Fruit fly (Drosophila melanogaster) whole organism, embryonic: ENCODE data around the gene CG11560.

ENCODE experiments used
- Antp ChIP-seq: fragments of 200-800 bp; sonication (Bioruptor generic); optimal IDR thresholded peaks from 3 replicates; lab custom pipeline; 2016; ENCODE audit warnings: missing biosample characterization, missing genetic modification characterization
- Bdp1 ChIP-seq: fragments of 200-800 bp; sonication (Bioruptor generic); optimal IDR thresholded peaks from 3 replicates; lab custom pipeline; 2016; ENCODE audit warnings: missing biosample characterization, missing genetic modification characterization
- Bgb ChIP-seq: fragments of 200-800 bp; sonication (Bioruptor generic); IDR thresholded peaks from 2 replicates; pipeline ENCODE4 v1.3.6; 2022; ENCODE audit warnings: missing biosample characterization, missing genetic modification characterization; ENCODE audit not compliant: partially characterized antibody
- Blimp-1 ChIP-seq: fragments of 200-800 bp; sonication (Bioruptor generic); optimal IDR thresholded peaks from 3 replicates; lab custom pipeline; 2018; ENCODE audit warnings: missing biosample characterization, missing genetic modification characterization, mild to moderate bottlenecking, moderate library complexity, missing genetic modification reagents
- CG10321 ChIP-seq: fragments of 200-800 bp; sonication (Bioruptor generic); IDR thresholded peaks from 2 replicates; pipeline ENCODE4 v1.3.6; 2022; ENCODE audit warnings: missing biosample characterization, missing genetic modification characterization
- CG11695 ChIP-seq: fragments of 200-800 bp; sonication (Bioruptor generic); IDR thresholded peaks from 3 replicates; pipeline ENCODE4 v1.3.6; 2022; ENCODE audit warnings: missing biosample characterization, missing genetic modification characterization
- CG12219 ChIP-seq: fragments of 200-800 bp; sonication (Bioruptor generic); optimal IDR thresholded peaks from 3 replicates; lab custom pipeline; 2018; ENCODE audit warnings: missing biosample characterization, mild to moderate bottlenecking, missing genetic modification characterization
- CG12299 ChIP-seq: fragments of 200-800 bp; sonication (Bioruptor generic); optimal IDR thresholded peaks from 2 replicates; lab custom pipeline; 2018; ENCODE audit warnings: missing biosample characterization, mild to moderate bottlenecking, missing genetic modification characterization
- CG16815 ChIP-seq: fragments of 200-800 bp; sonication (Bioruptor generic); optimal IDR thresholded peaks from 3 replicates; lab custom pipeline; 2017; ENCODE audit warnings: missing biosample characterization, mild to moderate bottlenecking, missing genetic modification characterization
- CG31388 ChIP-seq: fragments of 200-800 bp; sonication (Bioruptor generic); optimal IDR thresholded peaks from 2 replicates; lab custom pipeline; 2016; ENCODE audit warnings: missing biosample characterization, missing genetic modification characterization
- CG3281 ChIP-seq: fragments of 200-800 bp; sonication (Bioruptor generic); optimal IDR thresholded peaks from 3 replicates; lab custom pipeline; 2017; ENCODE audit warnings: missing biosample characterization, mild to moderate bottlenecking, missing genetic modification characterization
- CG3838 ChIP-seq: fragments of 200-800 bp; sonication (Bioruptor generic); optimal IDR thresholded peaks from 3 replicates; lab custom pipeline; 2016; ENCODE audit warnings: missing biosample characterization, missing genetic modification characterization
- CG5245 ChIP-seq: fragments of 200-800 bp; sonication (Bioruptor generic); optimal IDR thresholded peaks from 3 replicates; lab custom pipeline; 2016; ENCODE audit warnings: missing biosample characterization, missing genetic modification characterization
- CG6254 ChIP-seq: fragments of 200-800 bp; sonication (Bioruptor generic); optimal IDR thresholded peaks from 3 replicates; lab custom pipeline; 2017; ENCODE audit warnings: mild to moderate bottlenecking, missing biosample characterization, missing genetic modification reagents, missing genetic modification characterization
- CG6683 ChIP-seq: fragments of 200-800 bp; sonication (Bioruptor generic); optimal IDR thresholded peaks from 2 replicates; lab custom pipeline; 2017; ENCODE audit warnings: missing biosample characterization, mild to moderate bottlenecking, missing genetic modification characterization, missing genetic modification reagents
- CG6791 ChIP-seq: fragments of 200-800 bp; sonication (Bioruptor generic); IDR thresholded peaks from 3 replicates; pipeline ENCODE4 v1.3.6; 2022; ENCODE audit warnings: missing biosample characterization, missing genetic modification characterization; ENCODE audit not compliant: partially characterized antibody
- CG8089 ChIP-seq: fragments of 200-800 bp; sonication (Bioruptor generic); optimal IDR thresholded peaks from 3 replicates; lab custom pipeline; 2016; ENCODE audit warnings: missing biosample characterization, missing genetic modification characterization
- CTCF ChIP-seq: fragments of 200-800 bp; sonication (Bioruptor generic); optimal IDR thresholded peaks from 2 replicates; lab custom pipeline; 2017; ENCODE audit warnings: missing biosample characterization, mild to moderate bottlenecking, missing genetic modification characterization, moderate library complexity
- Dek ChIP-seq: fragments of 200-800 bp; sonication (Bioruptor generic); optimal IDR thresholded peaks from 3 replicates; lab custom pipeline; 2019; ENCODE audit warnings: missing biosample characterization, mild to moderate bottlenecking, missing genetic modification characterization, moderate library complexity
- Dref ChIP-seq: fragments of 200-800 bp; sonication (Bioruptor generic); IDR thresholded peaks from 2 replicates; pipeline ENCODE4 v1.3.6; 2022; ENCODE audit warnings: missing biosample characterization, missing genetic modification characterization
- E2f2 ChIP-seq: fragments of 200-800 bp; sonication (Bioruptor generic); IDR thresholded peaks from 2 replicates; pipeline ENCODE4 v1.3.6; 2022; ENCODE audit warnings: missing biosample characterization, missing genetic modification characterization
- HLH3B ChIP-seq: fragments of 200-800 bp; sonication (Bioruptor generic); IDR thresholded peaks from 2 replicates; pipeline ENCODE4 v1.3.6; 2022; ENCODE audit warnings: missing biosample characterization, missing genetic modification characterization
- Hmr ChIP-seq: fragments of 200-800 bp; sonication (Bioruptor generic); optimal IDR thresholded peaks from 3 replicates; lab custom pipeline; 2017; ENCODE audit warnings: mild to moderate bottlenecking, missing biosample characterization, missing genetic modification reagents, missing genetic modification characterization
- Mes4 ChIP-seq: fragments of 200-800 bp; sonication (Bioruptor generic); optimal IDR thresholded peaks from 2 replicates; lab custom pipeline; 2016; ENCODE audit warnings: missing biosample characterization, missing genetic modification characterization
- Mrtf ChIP-seq: fragments of 200-800 bp; sonication (Bioruptor generic); IDR thresholded peaks from 3 replicates; pipeline ENCODE4 v1.3.6; 2022; ENCODE audit warnings: missing biosample characterization, missing genetic modification characterization
- Nf-YB ChIP-seq: fragments of 200-800 bp; sonication (Bioruptor generic); optimal IDR thresholded peaks from 3 replicates; lab custom pipeline; 2019; ENCODE audit warnings: missing biosample characterization, mild to moderate bottlenecking, missing genetic modification characterization, moderate library complexity
- Ssrp ChIP-seq: fragments of 200-800 bp; sonication (Bioruptor generic); optimal IDR thresholded peaks from 2 replicates; lab custom pipeline; 2018; ENCODE audit warnings: missing biosample characterization, mild to moderate bottlenecking, missing genetic modification characterization, moderate library complexity
- Xrp1 ChIP-seq: fragments of 200-800 bp; sonication (Bioruptor generic); IDR thresholded peaks from 2 replicates; pipeline ENCODE4 v1.3.6; 2022; ENCODE audit warnings: missing biosample characterization, missing genetic modification characterization
- ab ChIP-seq: fragments of 200-800 bp; sonication (Bioruptor generic); optimal IDR thresholded peaks from 2 replicates; lab custom pipeline; 2016; ENCODE audit warnings: missing biosample characterization, missing genetic modification characterization
- aop ChIP-seq: fragments of 200-800 bp; sonication (Bioruptor generic); IDR thresholded peaks from 2 replicates; pipeline ENCODE4 v1.3.6; 2022; ENCODE audit warnings: missing biosample characterization, missing genetic modification characterization
- ap ChIP-seq: fragments of 200-800 bp; sonication (Bioruptor generic); IDR thresholded peaks from 2 replicates; pipeline ENCODE4 v1.3.6; 2022; ENCODE audit warnings: missing biosample characterization, missing genetic modification characterization
- cato ChIP-seq: fragments of 200-800 bp; sonication (Bioruptor generic); optimal IDR thresholded peaks from 2 replicates; lab custom pipeline; 2016; ENCODE audit warnings: missing biosample characterization, missing genetic modification characterization, borderline replicate concordance
- dan ChIP-seq: fragments of 200-800 bp; sonication (Bioruptor generic); IDR thresholded peaks from 2 replicates; pipeline ENCODE4 v1.3.6; 2022; ENCODE audit warnings: missing biosample characterization, missing genetic modification characterization
- eve ChIP-seq, 2 experiments: fragments of >200 bp; optimal IDR thresholded peaks; 2 replicates each; lab custom pipeline; 2017; ENCODE audit warnings: missing biosample characterization in 2 of 2, missing genetic modification characterization in 2 of 2
- exex ChIP-seq: fragments of 200-800 bp; sonication (Bioruptor generic); optimal IDR thresholded peaks from 4 replicates; lab custom pipeline; 2018; ENCODE audit warnings: missing biosample characterization, mild to moderate bottlenecking, missing genetic modification characterization, moderate library complexity
- ftz-f1 ChIP-seq: fragments of 200-800 bp; sonication (Bioruptor generic); optimal IDR thresholded peaks from 2 replicates; lab custom pipeline; 2016; ENCODE audit warnings: missing biosample characterization, missing genetic modification characterization
- hb ChIP-seq: fragments of 200-800 bp; sonication (Bioruptor generic); IDR thresholded peaks from 3 replicates; pipeline ENCODE4 v1.3.6; 2022; ENCODE audit warnings: missing biosample characterization, missing genetic modification characterization; ENCODE audit not compliant: partially characterized antibody
- ken ChIP-seq: fragments of 200-800 bp; sonication (Bioruptor generic); IDR thresholded peaks from 3 replicates; pipeline ENCODE4 v1.3.6; 2022; ENCODE audit warnings: missing biosample characterization, missing genetic modification characterization
- klu ChIP-seq: fragments of 200-800 bp; sonication (Bioruptor generic); IDR thresholded peaks from 2 replicates; pipeline ENCODE4 v1.3.6; 2022; ENCODE audit warnings: missing biosample characterization, missing genetic modification characterization
- knrl ChIP-seq: fragments of 200-800 bp; sonication (Bioruptor generic); IDR thresholded peaks from 3 replicates; pipeline ENCODE4 v1.3.6; 2022; ENCODE audit warnings: missing biosample characterization, missing genetic modification characterization; ENCODE audit not compliant: partially characterized antibody
- lab ChIP-seq: fragments of 200-800 bp; sonication (Bioruptor generic); optimal IDR thresholded peaks from 3 replicates; lab custom pipeline; 2017; ENCODE audit warnings: missing biosample characterization, missing genetic modification characterization, mild to moderate bottlenecking, moderate library complexity, missing genetic modification reagents
- pan ChIP-seq, 4 experiments: fragments of >200 bp in 3 of 4; fragments of 200-800 bp in 1 of 4; sonication (Bioruptor generic) in 1 of 4; optimal IDR thresholded peaks in 3 of 4; IDR thresholded peaks in 1 of 4; 2 replicates each; pipeline versions ENCODE4 v1.3.6 to Lab custom; 2017 to 2022; ENCODE audit warnings: missing biosample characterization in 2 of 4, missing genetic modification characterization in 2 of 4, mixed read lengths in 1 of 4
- seq ChIP-seq: fragments of 200-800 bp; sonication (Bioruptor generic); IDR thresholded peaks from 2 replicates; pipeline ENCODE4 v1.3.6; 2022; ENCODE audit warnings: missing biosample characterization, missing genetic modification characterization
- shn ChIP-seq: fragments of 200-800 bp; sonication (Bioruptor generic); optimal IDR thresholded peaks from 3 replicates; lab custom pipeline; 2016; ENCODE audit warnings: missing biosample characterization, missing genetic modification characterization
- ssp ChIP-seq: fragments of 200-800 bp; sonication (Bioruptor generic); IDR thresholded peaks from 2 replicates; pipeline ENCODE4 v1.3.6; 2022; ENCODE audit warnings: missing biosample characterization, missing genetic modification characterization
- stwl ChIP-seq: fragments of 200-800 bp; sonication (Bioruptor generic); optimal IDR thresholded peaks from 3 replicates; lab custom pipeline; 2018; ENCODE audit warnings: missing biosample characterization, mild to moderate bottlenecking, missing genetic modification characterization, moderate library complexity
- tio ChIP-seq: fragments of 200-800 bp; sonication (Bioruptor generic); optimal IDR thresholded peaks from 2 replicates; lab custom pipeline; 2017; ENCODE audit warnings: missing biosample characterization, missing genetic modification characterization, inconsistent platforms
- vnd ChIP-seq: fragments of 200-800 bp; sonication (Bioruptor generic); IDR thresholded peaks from 3 replicates; pipeline ENCODE4 v1.3.6; 2022; ENCODE audit warnings: missing biosample characterization, missing genetic modification characterization; ENCODE audit not compliant: partially characterized antibody
- vvl ChIP-seq: fragments of 200-800 bp; sonication (Bioruptor generic); IDR thresholded peaks from 2 replicates; pipeline ENCODE4 v1.3.6; 2022; ENCODE audit warnings: missing biosample characterization, missing genetic modification characterization

Gene CG11560

dm6 chr3L:12096799-12097662 lies 22.8 kb upstream of the CG11560 start (continued):
- TF ChIP-seq CG5245 (no peak), CG12299 (no peak), Mrtf (GFP tag; lab: Robert Waterston, UW) (no peak), ab (GFP tag; lab: Kevin White, UChicago) (no peak), vnd (GFP tag; lab: Robert Waterston, UW) (no peak), Ssrp (tag; lab: Kevin White, UChicago) (no peak), stwl (tag; lab: Kevin White, UChicago) (no peak), CG6791 (no peak), CG31388 (GFP tag; lab: Kevin White, UChicago) (no peak), ken (GFP tag; lab: Robert Waterston, UW) (no peak), Blimp-1 (GFP tag; lab: Kevin White, UChicago) (peak; percentile 25), hb (no peak), ftz-f1 (no peak), Dek (tag; lab: Kevin White, UChicago) (no peak), klu (no peak), knrl (GFP tag; lab: Robert Waterston, UW) (no peak), HLH3B (no peak), Antp (GFP tag; lab: Kevin White, UChicago) (no peak), exex (no peak), dan (GFP tag; lab: Robert Waterston, UW) (no peak), Bgb (GFP tag; lab: Robert Waterston, UW) (no peak), CG6683 (no peak), eve (GFP tag; optimal IDR thresholded peaks at IDR 0.05; lab: Kevin White, UChicago) (no peak), Bdp1 (GFP tag; lab: Kevin White, UChicago) (no peak), tio (peak; percentile 31), CG12219 (no peak), CG11695 (GFP tag; lab: Robert Waterston, UW) (no peak), CG3838 (GFP tag; lab: Kevin White, UChicago) (no peak), Mes4 (no peak), CG10321 (GFP tag; lab: Robert Waterston, UW) (no peak), aop (GFP tag; lab: Robert Waterston, UW) (no peak), lab (GFP tag; lab: Kevin White, UChicago) (peak; percentile 31), Xrp1 (GFP tag; lab: Robert Waterston, UW) (peak; percentile 64), vvl (GFP tag; lab: Robert Waterston, UW) (peak; percentile 55; the same call in 1 of the 2 replicates), Dref (no peak), shn (GFP tag; lab: Kevin White, UChicago) (no peak), CG3281 (GFP tag; lab: Kevin White, UChicago) (no peak), seq (GFP tag; lab: Robert Waterston, UW) (no peak), Hmr (GFP tag; lab: Kevin White, UChicago) (no peak), CG6254 (GFP tag; lab: Kevin White, UChicago) (no peak), pan (optimal IDR thresholded peaks at IDR 0.05; lab: Kevin White, UChicago) (no peak), pan (GFP tag; optimal IDR thresholded peaks at IDR 0.05 in 1 of 2, IDR thresholded peaks at IDR 0.05 in 1 of 2) (peak in 1 of 2 experiments; percentile 24), E2f2 (peak; percentile 30; the same call in 1 of the 2 replicates), CG16815 (GFP tag; lab: Kevin White, UChicago) (no peak), CG8089 (no peak), Nf-YB (GFP tag; lab: Kevin White, UChicago) (no peak), ap (GFP tag; lab: Robert Waterston, UW) (no peak), CTCF (GFP tag; lab: Kevin White, UChicago) (no peak), cato (GFP tag; lab: Kevin White, UChicago) (no peak), ssp (GFP tag; lab: Robert Waterston, UW) (no peak)
